Worm (Caenorhabditis elegans) whole organism, L3 larva: ENCODE results near the gene flwr-1.

ENCODE experiments used
- R02D3.7 ChIP-seq: fragments of 150-350 bp; optimal IDR thresholded peaks from 2 replicates; lab custom pipeline; 2014; ENCODE audit warnings: missing biosample characterization, missing genetic modification characterization
- ZK546.5 ChIP-seq: sonication (generic microtip); optimal IDR thresholded peaks from 2 replicates; lab custom pipeline; 2017; ENCODE audit warnings: missing biosample characterization, missing genetic modification characterization
- aly-2 ChIP-seq: fragments of 150-350 bp; optimal IDR thresholded peaks from 2 replicates; lab custom pipeline; 2014; ENCODE audit warnings: missing biosample characterization, missing genetic modification characterization
- ama-1 ChIP-seq: fragments of 150-350 bp; optimal IDR thresholded peaks from 2 replicates; lab custom pipeline; 2018
- ceh-16 ChIP-seq: sonication (generic microtip); optimal IDR thresholded peaks from 2 replicates; lab custom pipeline; 2017; ENCODE audit warnings: missing biosample characterization, missing genetic modification characterization
- ceh-28 ChIP-seq: fragments of 150-350 bp; optimal IDR thresholded peaks from 2 replicates; lab custom pipeline; 2014; ENCODE audit warnings: missing biosample characterization, missing genetic modification reagents, missing genetic modification characterization
- ceh-82 ChIP-seq: fragments of 150-350 bp; optimal IDR thresholded peaks from 2 replicates; lab custom pipeline; 2014; ENCODE audit warnings: missing biosample characterization, missing genetic modification characterization
- ceh-9 ChIP-seq: sonication (generic microtip); optimal IDR thresholded peaks from 2 replicates; lab custom pipeline; 2018; ENCODE audit warnings: missing biosample characterization, missing genetic modification characterization
- daf-12 ChIP-seq: fragments of 150-350 bp; optimal IDR thresholded peaks from 2 replicates; lab custom pipeline; 2014; ENCODE audit warnings: missing biosample characterization, missing genetic modification reagents, missing genetic modification characterization
- egl-27 ChIP-seq: sonication (generic microtip); optimal IDR thresholded peaks from 4 replicates; lab custom pipeline; 2017; ENCODE audit warnings: missing biosample characterization, missing genetic modification reagents, missing genetic modification characterization
- egl-5 ChIP-seq: fragments of 150-350 bp; optimal IDR thresholded peaks from 2 replicates; lab custom pipeline; 2017; ENCODE audit warnings: missing biosample characterization, missing genetic modification reagents, missing genetic modification characterization, inconsistent platforms
- elt-1 ChIP-seq: fragments of 150-350 bp; optimal IDR thresholded peaks from 2 replicates; lab custom pipeline; 2014; ENCODE audit warnings: missing biosample characterization, missing genetic modification characterization
- elt-2 ChIP-seq: sonication (generic microtip); optimal IDR thresholded peaks from 2 replicates; lab custom pipeline; 2016; ENCODE audit warnings: missing genetic modification reagents, mild to moderate bottlenecking, missing genetic modification characterization, missing compliant biosample characterization
- elt-3 ChIP-seq, 3 experiments: fragments of 150-350 bp in 1 of 3; sonication (generic microtip) in 2 of 3; optimal IDR thresholded peaks; 2 replicates in 2 of 3; 4 replicates in 1 of 3; lab custom pipeline; 2014 to 2017; ENCODE audit warnings: missing biosample characterization in 3 of 3, missing genetic modification characterization in 3 of 3
- eor-1 ChIP-seq, 2 experiments: fragments of 150-350 bp; optimal IDR thresholded peaks; 2 replicates each; lab custom pipeline; 2014 to 2018; ENCODE audit warnings: missing biosample characterization in 2 of 2, missing genetic modification characterization in 2 of 2
- fkh-10 ChIP-seq: sonication (generic microtip); optimal IDR thresholded peaks from 2 replicates; lab custom pipeline; 2017; ENCODE audit warnings: missing biosample characterization, missing genetic modification reagents, missing genetic modification characterization
- fkh-2 ChIP-seq: fragments of 150-350 bp; optimal IDR thresholded peaks from 2 replicates; lab custom pipeline; 2014; ENCODE audit warnings: missing biosample characterization, missing genetic modification reagents, missing genetic modification characterization
- fos-1 ChIP-seq: fragments of 150-350 bp; optimal IDR thresholded peaks from 2 replicates; lab custom pipeline; 2014; ENCODE audit warnings: missing biosample characterization, missing genetic modification characterization
- hmg-11 ChIP-seq: sonication (generic microtip); optimal IDR thresholded peaks from 2 replicates; lab custom pipeline; 2016; ENCODE audit warnings: missing genetic modification characterization, missing compliant biosample characterization
- jun-1 ChIP-seq: fragments of 150-350 bp; optimal IDR thresholded peaks from 2 replicates; lab custom pipeline; 2014; ENCODE audit warnings: missing biosample characterization, missing genetic modification reagents, missing genetic modification characterization
- lin-15B ChIP-seq: fragments of 150-350 bp; optimal IDR thresholded peaks from 2 replicates; lab custom pipeline; 2014; ENCODE audit warnings: missing biosample characterization, missing genetic modification characterization
- lin-39 ChIP-seq: fragments of 150-350 bp; optimal IDR thresholded peaks from 2 replicates; lab custom pipeline; 2018; ENCODE audit warnings: missing biosample characterization, missing genetic modification reagents, missing genetic modification characterization
- lsy-12 ChIP-seq: sonication (generic microtip); optimal IDR thresholded peaks from 2 replicates; lab custom pipeline; 2016; ENCODE audit warnings: mild to moderate bottlenecking, missing genetic modification characterization, missing compliant biosample characterization
- mdl-1 ChIP-seq: fragments of 150-350 bp; optimal IDR thresholded peaks from 2 replicates; lab custom pipeline; 2014; ENCODE audit warnings: missing biosample characterization, missing genetic modification characterization
- mml-1 ChIP-seq: fragments of 150-350 bp; sonication (generic microtip); optimal IDR thresholded peaks from 3 replicates; lab custom pipeline; 2014; ENCODE audit warnings: missing biosample characterization, missing genetic modification characterization
- nfya-1 ChIP-seq: sonication (generic microtip); optimal IDR thresholded peaks from 2 replicates; lab custom pipeline; 2017; ENCODE audit warnings: missing genetic modification characterization, mild to moderate bottlenecking, missing compliant biosample characterization, antibody characterized with exemption, moderate library complexity; ENCODE audit not compliant: insufficient read depth
- nhr-11 ChIP-seq: fragments of 150-350 bp; optimal IDR thresholded peaks from 2 replicates; lab custom pipeline; 2014; ENCODE audit warnings: missing biosample characterization, missing genetic modification characterization
- nhr-12 ChIP-seq: fragments of 150-350 bp; optimal IDR thresholded peaks from 2 replicates; lab custom pipeline; 2014; ENCODE audit warnings: missing biosample characterization, missing genetic modification characterization
- nhr-23 ChIP-seq: fragments of 150-350 bp; optimal IDR thresholded peaks from 2 replicates; lab custom pipeline; 2014; ENCODE audit warnings: missing biosample characterization, missing genetic modification reagents, missing genetic modification characterization
- nhr-237 ChIP-seq: fragments of 150-350 bp; optimal IDR thresholded peaks from 2 replicates; lab custom pipeline; 2014; ENCODE audit warnings: missing biosample characterization, missing genetic modification characterization
- nhr-25 ChIP-seq: sonication (generic microtip); optimal IDR thresholded peaks from 2 replicates; lab custom pipeline; 2017; ENCODE audit warnings: missing biosample characterization, missing genetic modification characterization
- nhr-28 ChIP-seq: fragments of 150-350 bp; optimal IDR thresholded peaks from 2 replicates; lab custom pipeline; 2014; ENCODE audit warnings: missing biosample characterization, missing genetic modification characterization
- nhr-43 ChIP-seq: sonication (generic microtip); optimal IDR thresholded peaks from 2 replicates; lab custom pipeline; 2016; ENCODE audit warnings: mild to moderate bottlenecking, missing genetic modification characterization, missing compliant biosample characterization; ENCODE audit not compliant: poor library complexity, severe bottlenecking
- nhr-67 ChIP-seq: fragments of 150-350 bp; optimal IDR thresholded peaks from 2 replicates; lab custom pipeline; 2014; ENCODE audit warnings: missing biosample characterization, missing genetic modification characterization
- nhr-76 ChIP-seq: fragments of 150-350 bp; sonication (generic microtip); optimal IDR thresholded peaks from 5 replicates; lab custom pipeline; 2014; ENCODE audit warnings: missing biosample characterization, missing genetic modification characterization
- nhr-77 ChIP-seq: fragments of 150-350 bp; optimal IDR thresholded peaks from 2 replicates; lab custom pipeline; 2014; ENCODE audit warnings: missing biosample characterization, missing genetic modification characterization
- pha-4 ChIP-seq: fragments of 150-350 bp; optimal IDR thresholded peaks from 2 replicates; lab custom pipeline; 2014; ENCODE audit warnings: missing biosample characterization, missing genetic modification reagents, missing genetic modification characterization
- pqm-1 ChIP-seq: fragments of 150-350 bp; optimal IDR thresholded peaks from 2 replicates; lab custom pipeline; 2017; ENCODE audit warnings: missing biosample characterization, missing genetic modification characterization, inconsistent platforms
- sea-2 ChIP-seq: fragments of 150-350 bp; sonication (generic microtip); optimal IDR thresholded peaks from 4 replicates; lab custom pipeline; 2014; ENCODE audit warnings: missing biosample characterization, missing genetic modification reagents, missing genetic modification characterization
- skn-1 ChIP-seq: fragments of 150-350 bp; optimal IDR thresholded peaks from 2 replicates; lab custom pipeline; 2014; ENCODE audit warnings: missing biosample characterization, missing genetic modification characterization
- snpc-4 ChIP-seq: fragments of 150-350 bp; optimal IDR thresholded peaks from 2 replicates; lab custom pipeline; 2014; ENCODE audit warnings: missing biosample characterization, missing genetic modification characterization
- tbx-2 ChIP-seq: sonication (generic microtip); optimal IDR thresholded peaks from 2 replicates; lab custom pipeline; 2016; ENCODE audit warnings: mild to moderate bottlenecking, missing genetic modification characterization, missing compliant biosample characterization
- unc-39 ChIP-seq: sonication (generic microtip); optimal IDR thresholded peaks from 4 replicates; lab custom pipeline; 2017; ENCODE audit warnings: missing biosample characterization, missing genetic modification characterization
- unc-62 ChIP-seq: fragments of 150-350 bp; sonication (generic microtip); optimal IDR thresholded peaks from 4 replicates; lab custom pipeline; 2014; ENCODE audit warnings: missing biosample characterization, missing genetic modification reagents, missing genetic modification characterization
- zag-1 ChIP-seq: fragments of 150-350 bp; optimal IDR thresholded peaks from 2 replicates; lab custom pipeline; 2014; ENCODE audit warnings: missing biosample characterization, missing genetic modification characterization
- ztf-11 ChIP-seq: fragments of 150-350 bp; optimal IDR thresholded peaks from 2 replicates; lab custom pipeline; 2014; ENCODE audit warnings: missing biosample characterization, missing genetic modification characterization
- ztf-4 ChIP-seq: fragments of 150-350 bp; optimal IDR thresholded peaks from 2 replicates; lab custom pipeline; 2014; ENCODE audit warnings: missing biosample characterization, missing genetic modification characterization

The flwr-1 gene

DNA sequence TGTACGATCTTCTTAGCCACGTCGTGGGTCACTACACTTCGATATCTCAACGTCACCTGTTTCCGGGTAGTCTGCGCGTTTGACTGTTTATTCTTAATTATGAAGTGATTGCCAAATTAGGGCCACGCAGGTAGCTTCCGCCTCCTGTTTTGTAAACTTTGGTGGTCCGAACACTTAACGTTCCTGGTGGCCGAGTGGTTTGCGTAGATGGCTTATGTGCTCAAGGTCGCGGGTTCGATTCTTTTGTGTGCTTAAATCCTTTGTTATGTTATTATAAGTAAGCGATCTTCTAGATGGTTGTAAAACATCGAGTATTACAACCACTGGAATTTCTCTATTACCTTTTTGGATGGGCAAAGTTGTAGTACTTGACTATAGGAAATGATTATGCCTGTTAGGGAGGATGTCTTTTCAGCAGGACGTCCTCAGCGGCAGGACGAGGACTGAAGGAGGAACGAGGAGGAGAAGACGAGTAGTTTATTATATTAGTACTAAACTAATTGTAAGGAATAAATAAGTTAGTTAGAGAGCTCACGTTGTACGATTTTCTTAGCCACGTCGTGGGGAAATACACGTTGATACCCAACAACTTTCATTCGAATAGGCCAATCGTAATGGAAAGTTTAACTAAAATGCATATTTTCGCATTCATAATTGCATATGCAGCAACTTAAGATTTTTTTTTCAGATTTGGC lies 6.9 kb upstream of the flwr-1 start:
- TF ChIP-seq elt-3 (tag; optimal IDR thresholded peaks at IDR 0.05; lab: Kevin White, UChicago) (no peak), zag-1 (tag; lab: Kevin White, UChicago) (no peak), sea-2 (no peak), fkh-10 (GFP tag; lab: Kevin White, UChicago) (no peak), egl-5 (no peak), nhr-67 (no peak), nhr-237 (no peak), daf-12 (tag; lab: Kevin White, UChicago) (no peak), jun-1 (tag; lab: Kevin White, UChicago) (no peak)

DNA sequence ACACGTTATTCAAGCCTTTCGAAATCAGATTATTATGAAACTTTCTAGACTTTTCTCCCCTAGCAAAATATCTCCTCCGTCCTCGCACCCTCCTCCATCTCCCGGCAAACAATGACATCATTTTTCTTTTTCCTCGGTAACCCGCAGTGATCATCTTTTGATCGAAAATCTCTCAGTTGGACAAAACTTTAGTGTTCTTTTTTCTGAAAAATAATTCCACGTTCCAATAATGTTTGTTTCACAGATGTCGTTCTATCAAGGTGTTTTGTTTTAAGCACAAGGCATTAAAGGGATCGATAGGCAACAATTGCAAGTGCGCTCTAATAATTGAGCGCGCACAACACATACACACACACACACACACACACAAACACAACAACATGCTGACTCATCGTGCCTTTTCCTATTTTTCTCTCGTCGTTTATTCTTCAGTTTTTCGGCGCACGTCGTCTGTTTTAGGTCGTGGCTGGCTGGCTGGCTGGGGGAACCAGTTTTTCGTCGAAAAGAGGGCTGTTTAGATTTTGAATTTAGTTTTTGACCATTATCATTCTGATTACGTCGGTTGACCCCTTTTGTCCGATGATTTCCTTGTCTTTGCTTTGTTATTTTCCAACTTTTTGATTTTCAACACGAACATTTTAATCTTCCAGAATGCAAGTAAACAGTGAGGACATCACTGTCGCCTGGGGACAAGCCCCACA lies 5.5 kb upstream of the flwr-1 start, which contains the start of gene F20D1.3:
TSS of gene F20D1.3 (plus strand) at position 651 of the 701 bp plus-strand sequence.
- no peak for TF ChIP-seq fkh-2 (tag; lab: Kevin White, UChicago)
- no peak for TF ChIP-seq fkh-10 (GFP tag; lab: Kevin White, UChicago)
- no peak for TF ChIP-seq unc-39 (tag; lab: Kevin White, UChicago)
- TF ChIP-seq ZK546.5: no peak
- TF ChIP-seq ztf-4 (tag; lab: Kevin White, UChicago): no peak
- peak; percentile 20 for TF ChIP-seq lin-15B
- peak; percentile 55 for TF ChIP-seq pha-4 (tag; lab: Kevin White, UChicago)
- TF ChIP-seq nfya-1 (tag; lab: Kevin White, UChicago): peak; percentile 64
- TF ChIP-seq sea-2: no peak
- TF ChIP-seq eor-1 (tag; optimal IDR thresholded peaks at IDR 0.05; lab: Kevin White, UChicago): no peak
- no peak for TF ChIP-seq nhr-28 (tag; lab: Kevin White, UChicago)
- no peak for TF ChIP-seq nhr-237
- peak; percentile 42 for TF ChIP-seq snpc-4
- peak; percentile 95 for TF ChIP-seq fos-1 (tag; lab: Kevin White, UChicago)
- no peak for TF ChIP-seq mml-1 (tag; lab: Kevin White, UChicago)
- TF ChIP-seq skn-1 (tag; lab: Kevin White, UChicago): peak; percentile 49
- no peak for TF ChIP-seq pqm-1 (tag; lab: Kevin White, UChicago)
- no peak for TF ChIP-seq nhr-11 (tag; lab: Kevin White, UChicago)
- peak; percentile 46 for TF ChIP-seq lin-39 (tag; lab: Kevin White, UChicago)
- peak; percentile 76 for TF ChIP-seq ceh-28 (tag; lab: Kevin White, UChicago)
- TF ChIP-seq lsy-12: no peak
- TF ChIP-seq nhr-76 (tag; lab: Kevin White, UChicago): no peak
- no peak for TF ChIP-seq ceh-82 (tag; lab: Kevin White, UChicago)
- no peak for TF ChIP-seq nhr-77 (tag; lab: Kevin White, UChicago)
- TF ChIP-seq ceh-16 (tag; lab: Kevin White, UChicago): no peak
- TF ChIP-seq ceh-9 (tag; lab: Kevin White, UChicago): no peak
- no peak for TF ChIP-seq aly-2
- no peak for TF ChIP-seq nhr-12 (tag; lab: Kevin White, UChicago)
- TF ChIP-seq nhr-43 (tag; lab: Kevin White, UChicago): peak; percentile 41
- TF ChIP-seq elt-1 (tag; lab: Kevin White, UChicago): no peak
- peak; percentile 58 for TF ChIP-seq nhr-25 (tag; lab: Kevin White, UChicago)
- TF ChIP-seq tbx-2: no peak
- TF ChIP-seq daf-12 (tag; lab: Kevin White, UChicago): no peak
- peak; percentile 79 for TF ChIP-seq egl-5
- no peak for TF ChIP-seq zag-1 (tag; lab: Kevin White, UChicago)
- TF ChIP-seq unc-62: no peak
- TF ChIP-seq hmg-11 (tag; lab: Kevin White, UChicago): peak; percentile 64
- TF ChIP-seq mdl-1 (tag; lab: Kevin White, UChicago): peak; percentile 9
- no peak for TF ChIP-seq elt-3 (tag; optimal IDR thresholded peaks at IDR 0.05; lab: Kevin White, UChicago)
- peak; percentile 74 for TF ChIP-seq jun-1 (tag; lab: Kevin White, UChicago)
- TF ChIP-seq elt-2 (tag; lab: Kevin White, UChicago): peak; percentile 24
- TF ChIP-seq nhr-23 (tag; lab: Kevin White, UChicago): peak; percentile 76
- no peak for TF ChIP-seq nhr-67
- TF ChIP-seq ama-1 (lab: Kevin White, UChicago): peak; percentile 12
- no peak for TF ChIP-seq R02D3.7 (tag; lab: Kevin White, UChicago)
- no peak for TF ChIP-seq egl-27
- TF ChIP-seq ztf-11 (tag; lab: Kevin White, UChicago): no peak
